Fruit fly (Drosophila melanogaster) Kc167 (cell line): ENCODE results near the gene Sfp33A2.

Experiments
- Myc ChIP-seq: fragments of >200 bp; optimal IDR thresholded peaks from 2 replicates; lab custom pipeline; 2017; ENCODE audit warnings: missing external identifiers
- h ChIP-seq: fragments of >200 bp; optimal IDR thresholded peaks from 3 replicates; lab custom pipeline; 2018; ENCODE audit warnings: missing external identifiers
- psq ChIP-seq: fragments of >200 bp; optimal IDR thresholded peaks from 2 replicates; lab custom pipeline; 2017; ENCODE audit warnings: missing external identifiers

- TF ChIP-seq psq (no peak), Myc (lab: Kevin White, UChicago) (no peak), h (lab: Kevin White, UChicago) (no peak)
These were observed 15.6 kb downstream of the Sfp33A2 start, which contains the start of gene CG42751 for dm6 chr2L:11853130-11853529.
